Worm (Caenorhabditis elegans): ENCODE data around the gene nspd-4.

- TF ChIP-seq ztf-29 (GFP tag; IDR thresholded peaks at IDR 0.05): no peak
- no peak for TF ChIP-seq klf-2 (GFP tag; conservative IDR thresholded peaks at IDR 0.05)
- TF ChIP-seq flt-1 (GFP tag; IDR thresholded peaks at IDR 0.05): no peak
- no peak for TF ChIP-seq med-1 (GFP tag; optimal IDR thresholded peaks at IDR 0.05; ENCODE audit: insufficient read depth)
- no peak for TF ChIP-seq cog-1 (tag; optimal IDR thresholded peaks at IDR 0.05)
- no peak for TF ChIP-seq T22C8.4 (GFP tag; IDR thresholded peaks at IDR 0.05)
These were observed 13.7 kb downstream of the nspd-4 start for ce11 chrII:4856113-4856512.
